Worm (Caenorhabditis elegans) whole organism, L2 larva: ENCODE data around the gene cdr-7.

Source experiments
- C34F6.9 ChIP-seq: fragments of 150-350 bp; optimal IDR thresholded peaks from 2 replicates; lab custom pipeline; 2014; ENCODE audit warnings: missing biosample characterization, missing genetic modification characterization
- F13H6.1 ChIP-seq: sonication (generic microtip); optimal IDR thresholded peaks from 2 replicates; lab custom pipeline; 2016; ENCODE audit warnings: missing genetic modification characterization, missing compliant biosample characterization
- Y55F3AM.14 ChIP-seq: fragments of 200-800 bp; sonication (Bioruptor generic); optimal IDR thresholded peaks from 2 replicates; lab custom pipeline; 2018; ENCODE audit warnings: mild to moderate bottlenecking, missing genetic modification characterization, missing compliant biosample characterization
- alr-1 ChIP-seq: fragments of 150-350 bp; optimal IDR thresholded peaks from 2 replicates; lab custom pipeline; 2014; ENCODE audit warnings: missing biosample characterization, missing genetic modification characterization
- aly-2 ChIP-seq: fragments of 150-350 bp; optimal IDR thresholded peaks from 2 replicates; lab custom pipeline; 2014; ENCODE audit warnings: missing biosample characterization, missing genetic modification characterization
- blmp-1 ChIP-seq: sonication (generic microtip); optimal IDR thresholded peaks from 2 replicates; lab custom pipeline; 2017; ENCODE audit warnings: missing genetic modification characterization, mild to moderate bottlenecking, missing compliant biosample characterization, antibody characterized with exemption, moderate library complexity; ENCODE audit not compliant: insufficient read depth
- ceh-82 ChIP-seq: fragments of 150-350 bp; optimal IDR thresholded peaks from 2 replicates; lab custom pipeline; 2014; ENCODE audit warnings: missing biosample characterization, missing genetic modification characterization
- crh-2 ChIP-seq: sonication (generic microtip); optimal IDR thresholded peaks from 2 replicates; lab custom pipeline; 2017; ENCODE audit warnings: missing biosample characterization, missing genetic modification characterization
- elt-1 ChIP-seq: fragments of 150-350 bp; optimal IDR thresholded peaks from 2 replicates; lab custom pipeline; 2014; ENCODE audit warnings: missing biosample characterization, missing genetic modification characterization
- fos-1 ChIP-seq: fragments of 150-350 bp; optimal IDR thresholded peaks from 2 replicates; lab custom pipeline; 2014; ENCODE audit warnings: missing biosample characterization, missing genetic modification characterization
- gmeb-1 ChIP-seq: fragments of 150-350 bp; optimal IDR thresholded peaks from 2 replicates; lab custom pipeline; 2014; ENCODE audit warnings: missing biosample characterization, missing genetic modification characterization
- lin-11 ChIP-seq: fragments of 150-350 bp; sonication (generic microtip); optimal IDR thresholded peaks from 2 replicates; lab custom pipeline; 2014; ENCODE audit warnings: missing biosample characterization, missing genetic modification characterization, inconsistent platforms, mixed read lengths
- lin-13 ChIP-seq: fragments of 150-350 bp; optimal IDR thresholded peaks from 2 replicates; lab custom pipeline; 2014; ENCODE audit warnings: missing biosample characterization, missing genetic modification reagents, missing genetic modification characterization
- lsy-2 ChIP-seq, 2 experiments: fragments of 150-350 bp in 1 of 2; sonication (generic microtip) in 1 of 2; optimal IDR thresholded peaks; 2 replicates each; lab custom pipeline; 2014 to 2017; ENCODE audit warnings: missing biosample characterization in 2 of 2, missing genetic modification characterization in 2 of 2
- mab-5 ChIP-seq: fragments of 150-350 bp; optimal IDR thresholded peaks from 2 replicates; lab custom pipeline; 2014; ENCODE audit warnings: missing biosample characterization, missing genetic modification characterization
- mbf-1 ChIP-seq: sonication (generic microtip); optimal IDR thresholded peaks from 2 replicates; lab custom pipeline; 2017; ENCODE audit warnings: missing biosample characterization, missing genetic modification characterization
- mdl-1 ChIP-seq, 2 experiments: fragments of 150-350 bp in 1 of 2; sonication (generic microtip) in 1 of 2; optimal IDR thresholded peaks; 2 replicates each; lab custom pipeline; 2017; ENCODE audit warnings: missing biosample characterization in 2 of 2, missing genetic modification characterization in 2 of 2
- nhr-10 ChIP-seq: sonication (generic microtip); optimal IDR thresholded peaks from 2 replicates; lab custom pipeline; 2017; ENCODE audit warnings: missing biosample characterization, missing genetic modification characterization
- nhr-129 ChIP-seq: fragments of 150-350 bp; optimal IDR thresholded peaks from 2 replicates; lab custom pipeline; 2014; ENCODE audit warnings: missing biosample characterization, missing genetic modification characterization
- nhr-21 ChIP-seq: fragments of 150-350 bp; optimal IDR thresholded peaks from 2 replicates; lab custom pipeline; 2014; ENCODE audit warnings: missing biosample characterization, missing genetic modification characterization
- nhr-23 ChIP-seq: fragments of 150-350 bp; optimal IDR thresholded peaks from 2 replicates; lab custom pipeline; 2014; ENCODE audit warnings: missing biosample characterization, missing genetic modification reagents, missing genetic modification characterization
- nhr-25 ChIP-seq: fragments of 150-350 bp; sonication (generic microtip); optimal IDR thresholded peaks from 3 replicates; lab custom pipeline; 2014; ENCODE audit warnings: missing biosample characterization, missing genetic modification characterization
- peb-1 ChIP-seq: fragments of 150-350 bp; optimal IDR thresholded peaks from 2 replicates; lab custom pipeline; 2014; ENCODE audit warnings: missing biosample characterization, missing genetic modification characterization
- sem-4 ChIP-seq: fragments of 150-350 bp; optimal IDR thresholded peaks from 2 replicates; lab custom pipeline; 2014; ENCODE audit warnings: missing biosample characterization, missing genetic modification reagents, missing genetic modification characterization
- skn-1 ChIP-seq: sonication (generic microtip); optimal IDR thresholded peaks from 2 replicates; lab custom pipeline; 2017; ENCODE audit warnings: missing biosample characterization, missing genetic modification characterization
- sma-3 ChIP-seq: sonication (generic microtip); optimal IDR thresholded peaks from 2 replicates; lab custom pipeline; 2016; ENCODE audit warnings: missing genetic modification reagents, missing genetic modification characterization, missing compliant biosample characterization
- sma-9 ChIP-seq, 2 experiments: fragments of 150-350 bp in 1 of 2; sonication (generic microtip) in 1 of 2; optimal IDR thresholded peaks; 2 replicates each; lab custom pipeline; 2014 to 2016; ENCODE audit warnings: missing genetic modification characterization in 2 of 2, mild to moderate bottlenecking in 1 of 2, missing biosample characterization in 1 of 2, missing compliant biosample characterization in 1 of 2, missing genetic modification reagents in 1 of 2, moderate library complexity in 1 of 2
- unc-62 ChIP-seq: fragments of 150-350 bp; optimal IDR thresholded peaks from 2 replicates; lab custom pipeline; 2014; ENCODE audit warnings: missing biosample characterization, missing genetic modification reagents, missing genetic modification characterization
- zag-1 ChIP-seq: fragments of 150-350 bp; optimal IDR thresholded peaks from 2 replicates; lab custom pipeline; 2014; ENCODE audit warnings: missing biosample characterization, missing genetic modification characterization
- ztf-1 ChIP-seq: fragments of 200-800 bp; sonication (Bioruptor generic); conservative IDR thresholded peaks from 2 replicates; pipeline ENCODE4 v1.3.6; 2022; ENCODE audit warnings: missing genetic modification characterization, missing compliant biosample characterization
- ztf-11 ChIP-seq: sonication (generic microtip); optimal IDR thresholded peaks from 2 replicates; lab custom pipeline; 2017; ENCODE audit warnings: missing biosample characterization, missing genetic modification characterization
- ztf-4 ChIP-seq: fragments of 150-350 bp; optimal IDR thresholded peaks from 2 replicates; lab custom pipeline; 2014; ENCODE audit warnings: missing biosample characterization, missing genetic modification characterization

The cdr-7 gene

DNA sequence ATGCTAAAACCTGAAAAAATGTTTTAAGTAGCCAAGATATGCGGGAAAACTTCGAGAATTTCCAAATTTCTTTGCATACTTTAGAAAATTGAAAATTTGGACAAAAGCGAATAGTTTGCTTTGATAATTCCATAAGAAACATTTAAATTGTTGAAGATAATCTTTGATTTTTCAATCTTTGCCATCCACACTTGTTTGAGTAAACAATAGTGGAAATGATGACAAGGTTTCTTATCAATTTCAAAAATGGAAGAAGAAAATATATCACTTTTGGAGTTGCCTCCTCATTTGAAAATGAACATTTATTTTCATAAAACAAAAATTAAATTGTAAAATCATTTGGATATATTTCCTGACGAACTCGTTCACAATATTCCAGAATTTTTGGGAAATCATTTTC is 2.4 kb upstream of the cdr-7 start:
- TF ChIP-seq fos-1 (tag; lab: Kevin White, UChicago) (peak; percentile 59), skn-1 (tag; lab: Kevin White, UChicago) (peak; percentile 81), ztf-1 (GFP tag; lab: Robert Waterston, UW) (no peak)

DNA sequence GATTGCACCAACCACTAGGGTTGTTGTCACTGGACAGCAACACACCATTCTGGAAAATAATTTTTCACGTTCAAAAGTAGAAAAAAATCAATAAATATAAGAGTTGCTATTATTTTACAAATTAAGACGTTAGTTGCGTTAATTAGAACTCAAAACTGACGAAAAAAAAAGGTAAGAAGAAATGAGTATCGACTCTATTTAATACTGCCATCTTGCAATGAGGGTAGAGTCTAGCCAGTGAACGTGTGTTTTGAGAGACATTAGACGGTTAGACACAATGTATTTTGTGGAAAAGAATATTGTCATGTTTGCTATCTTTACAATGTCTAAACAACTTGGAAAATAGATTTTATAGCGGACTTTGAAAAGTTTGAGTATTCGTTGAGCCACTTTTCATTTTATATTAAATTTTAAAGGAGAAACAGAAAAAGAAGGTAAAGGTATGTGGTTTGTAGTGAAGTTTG is 1.8 kb upstream of the cdr-7 start, which contains the start of gene cdr-6:
cdr-6 (minus strand) TSS at position 51 of the 464 bp plus-strand sequence.
- TF ChIP-seq blmp-1 (tag; lab: Kevin White, UChicago) (no peak), aly-2 (tag; lab: Kevin White, UChicago) (no peak), crh-2 (tag; lab: Kevin White, UChicago) (no peak), fos-1 (tag; lab: Kevin White, UChicago) (peak; percentile 30), skn-1 (tag; lab: Kevin White, UChicago) (no peak), C34F6.9 (tag; lab: Kevin White, UChicago) (peak; percentile 32), alr-1 (tag; lab: Kevin White, UChicago) (no peak), sma-9 (GFP tag; optimal IDR thresholded peaks at IDR 0.05; lab: Kevin White, UChicago) (peak; percentile 65), sma-9 (tag; optimal IDR thresholded peaks at IDR 0.05; lab: Kevin White, UChicago) (no peak), lsy-2 (tag; optimal IDR thresholded peaks at IDR 0.05; lab: Kevin White, UChicago) (peak in 1 of 2 experiments; percentile 3), lin-11 (no peak), F13H6.1 (tag; lab: Kevin White, UChicago) (peak; percentile 18)
- TF ChIP-seq, all 48 proteins: peak for 5

ce11 chrV:12412321-12412720 is 408 bp upstream of the cdr-7 start:
- TF ChIP-seq Y55F3AM.14 (GFP tag; lab: Kevin White, UChicago), result no peak
- no peak for TF ChIP-seq ztf-11 (tag; lab: Kevin White, UChicago)
- no peak for TF ChIP-seq peb-1 (tag; lab: Kevin White, UChicago)
- no peak for TF ChIP-seq nhr-23 (tag; lab: Kevin White, UChicago)
- TF ChIP-seq mbf-1 (tag; lab: Kevin White, UChicago), result no peak
- TF ChIP-seq F13H6.1 (tag; lab: Kevin White, UChicago), result no peak
- no peak for TF ChIP-seq mdl-1 (tag; optimal IDR thresholded peaks at IDR 0.05; lab: Kevin White, UChicago)
- TF ChIP-seq sma-9 (GFP tag; optimal IDR thresholded peaks at IDR 0.05; lab: Kevin White, UChicago), result no peak
- TF ChIP-seq sma-9 (tag; optimal IDR thresholded peaks at IDR 0.05; lab: Kevin White, UChicago), result no peak
- no peak for TF ChIP-seq zag-1 (tag; lab: Kevin White, UChicago)
- no peak for TF ChIP-seq elt-1 (tag; lab: Kevin White, UChicago)
- TF ChIP-seq lsy-2 (tag; optimal IDR thresholded peaks at IDR 0.05; lab: Kevin White, UChicago), result no peak
- no peak for TF ChIP-seq unc-62
- TF ChIP-seq ceh-82, result no peak
- no peak for TF ChIP-seq nhr-10 (tag; lab: Kevin White, UChicago)
- no peak for TF ChIP-seq sem-4 (tag; lab: Kevin White, UChicago)
- no peak for TF ChIP-seq lin-13 (GFP tag; lab: Kevin White, UChicago)
- TF ChIP-seq gmeb-1 (tag; lab: Kevin White, UChicago), result no peak
- TF ChIP-seq crh-2 (tag; lab: Kevin White, UChicago), result no peak
- no peak for TF ChIP-seq alr-1 (tag; lab: Kevin White, UChicago)
- TF ChIP-seq sma-3 (GFP tag; lab: Kevin White, UChicago), result no peak

DNA sequence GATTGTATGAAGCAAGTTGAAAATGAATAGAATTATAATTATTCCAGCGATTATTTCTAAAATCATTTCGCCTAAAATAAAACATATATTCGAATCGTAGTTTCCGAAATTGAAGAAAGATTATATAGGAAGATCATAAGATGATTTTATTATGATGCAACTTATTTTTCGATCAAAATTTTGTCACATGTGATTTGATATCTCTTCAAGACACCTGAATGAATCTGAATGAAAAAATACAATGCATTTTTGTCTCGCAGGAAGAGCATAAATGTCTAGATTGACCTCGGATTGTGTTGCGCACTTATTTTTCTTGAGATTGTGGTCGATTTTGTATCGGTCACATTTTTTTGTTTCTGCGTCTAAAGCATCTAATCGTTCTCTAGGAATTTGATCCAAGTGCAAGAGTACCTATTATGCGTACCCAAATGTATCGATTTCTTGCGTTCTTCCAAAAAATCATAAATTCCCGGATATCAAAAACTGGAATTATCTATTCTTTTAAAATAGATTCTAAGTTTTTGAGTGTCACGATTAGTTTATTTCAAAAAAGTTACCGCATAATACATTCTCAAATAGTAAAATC is 1.4 kb downstream of the cdr-7 start, which contains the start of gene hrg-2:
hrg-2 (minus strand) TSS at position 98 of the 586 bp plus-strand sequence.
- TF ChIP-seq nhr-25 (tag; lab: Kevin White, UChicago) (peak; percentile 85), nhr-129 (tag; lab: Kevin White, UChicago) (peak; percentile 96), ztf-4 (tag; lab: Kevin White, UChicago) (no peak), sma-9 (GFP tag; optimal IDR thresholded peaks at IDR 0.05; lab: Kevin White, UChicago) (peak; percentile 55), sma-9 (tag; optimal IDR thresholded peaks at IDR 0.05; lab: Kevin White, UChicago) (no peak), lsy-2 (tag; optimal IDR thresholded peaks at IDR 0.05; lab: Kevin White, UChicago) (peak in 1 of 2 experiments; percentile 12), mab-5 (tag; lab: Kevin White, UChicago) (no peak), nhr-21 (peak; percentile 24)
